Fruit fly (Drosophila melanogaster) whole organism, embryonic: ENCODE data around the gene Or83a.

ENCODE experiments used
- Aef1 ChIP-seq: fragments of 200-800 bp; sonication (Bioruptor generic); IDR thresholded peaks from 3 replicates; pipeline ENCODE4 v1.3.6; 2022; ENCODE audit warnings: missing biosample characterization, missing genetic modification characterization
- Atf6 ChIP-seq: fragments of 200-800 bp; sonication (Bioruptor generic); IDR thresholded peaks from 2 replicates; pipeline ENCODE4 v1.3.6; 2022; ENCODE audit warnings: missing biosample characterization, missing genetic modification characterization
- Blimp-1 ChIP-seq: fragments of 200-800 bp; sonication (Bioruptor generic); optimal IDR thresholded peaks from 3 replicates; lab custom pipeline; 2018; ENCODE audit warnings: missing biosample characterization, missing genetic modification characterization, mild to moderate bottlenecking, moderate library complexity, missing genetic modification reagents
- CG10462 ChIP-seq: fragments of 200-800 bp; sonication (Bioruptor generic); optimal IDR thresholded peaks from 2 replicates; lab custom pipeline; 2016; ENCODE audit warnings: missing biosample characterization, missing genetic modification characterization
- CG11504 ChIP-seq: fragments of 200-800 bp; sonication (Bioruptor generic); optimal IDR thresholded peaks from 3 replicates; lab custom pipeline; 2019; ENCODE audit warnings: missing biosample characterization, mild to moderate bottlenecking, missing genetic modification characterization, moderate library complexity
- CG12071 ChIP-seq: fragments of 200-800 bp; sonication (Bioruptor generic); optimal IDR thresholded peaks from 3 replicates; lab custom pipeline; 2018; ENCODE audit warnings: missing biosample characterization, mild to moderate bottlenecking, missing genetic modification characterization
- CG13296 ChIP-seq: fragments of 200-800 bp; sonication (Bioruptor generic); optimal IDR thresholded peaks from 3 replicates; lab custom pipeline; 2018; ENCODE audit warnings: missing biosample characterization, mild to moderate bottlenecking, missing genetic modification characterization
- CG14667 ChIP-seq: fragments of 200-800 bp; sonication (Bioruptor generic); IDR thresholded peaks from 2 replicates; pipeline ENCODE4 v1.3.6; 2022; ENCODE audit warnings: missing biosample characterization, missing genetic modification characterization
- CG15073 ChIP-seq: fragments of 200-800 bp; sonication (Bioruptor generic); optimal IDR thresholded peaks from 2 replicates; lab custom pipeline; 2016; ENCODE audit warnings: missing biosample characterization, missing genetic modification characterization
- CG1603 ChIP-seq: fragments of 200-800 bp; sonication (Bioruptor generic); optimal IDR thresholded peaks from 2 replicates; lab custom pipeline; 2019; ENCODE audit warnings: missing biosample characterization, mild to moderate bottlenecking, missing genetic modification characterization, moderate library complexity
- CG17359 ChIP-seq: fragments of 200-800 bp; sonication (Bioruptor generic); optimal IDR thresholded peaks from 3 replicates; lab custom pipeline; 2018; ENCODE audit warnings: missing biosample characterization, mild to moderate bottlenecking, missing genetic modification characterization, moderate library complexity
- CG1832 ChIP-seq: fragments of 200-800 bp; sonication (Bioruptor generic); optimal IDR thresholded peaks from 2 replicates; lab custom pipeline; 2017; ENCODE audit warnings: missing biosample characterization, mild to moderate bottlenecking, missing genetic modification characterization, inconsistent platforms
- CG18764 ChIP-seq: fragments of 200-800 bp; sonication (Bioruptor generic); optimal IDR thresholded peaks from 3 replicates; lab custom pipeline; 2016; ENCODE audit warnings: missing biosample characterization, missing genetic modification characterization
- CG2120 ChIP-seq: fragments of 200-800 bp; sonication (Bioruptor generic); optimal IDR thresholded peaks from 3 replicates; lab custom pipeline; 2016; ENCODE audit warnings: missing biosample characterization, missing genetic modification characterization
- CG2875 ChIP-seq: fragments of 200-800 bp; sonication (Bioruptor generic); optimal IDR thresholded peaks from 2 replicates; lab custom pipeline; 2017; ENCODE audit warnings: missing biosample characterization, mild to moderate bottlenecking, missing genetic modification characterization, missing genetic modification reagents
- CG30020 ChIP-seq: fragments of 200-800 bp; optimal IDR thresholded peaks from 2 replicates; lab custom pipeline; 2019; ENCODE audit warnings: missing biosample characterization, mild to moderate bottlenecking, missing genetic modification characterization, moderate library complexity
- CG31388 ChIP-seq: fragments of 200-800 bp; sonication (Bioruptor generic); optimal IDR thresholded peaks from 2 replicates; lab custom pipeline; 2016; ENCODE audit warnings: missing biosample characterization, missing genetic modification characterization
- CG4707 ChIP-seq: fragments of 200-800 bp; sonication (Bioruptor generic); optimal IDR thresholded peaks from 2 replicates; lab custom pipeline; 2018; ENCODE audit warnings: missing biosample characterization, mild to moderate bottlenecking, missing genetic modification characterization, moderate library complexity
- CG4730 ChIP-seq: fragments of 200-800 bp; sonication (Bioruptor generic); IDR thresholded peaks from 2 replicates; pipeline ENCODE4 v1.3.6; 2022; ENCODE audit warnings: missing biosample characterization, missing genetic modification characterization
- CG6765 ChIP-seq: fragments of 200-800 bp; sonication (Bioruptor generic); optimal IDR thresholded peaks from 3 replicates; lab custom pipeline; 2017; ENCODE audit warnings: missing biosample characterization, mild to moderate bottlenecking, missing genetic modification characterization
- CG7271 ChIP-seq: fragments of 200-800 bp; sonication (Bioruptor generic); optimal IDR thresholded peaks from 2 replicates; lab custom pipeline; 2018; ENCODE audit warnings: missing biosample characterization, mild to moderate bottlenecking, missing genetic modification characterization, moderate library complexity
- CG9876 ChIP-seq: fragments of 200-800 bp; sonication (Bioruptor generic); optimal IDR thresholded peaks from 2 replicates; lab custom pipeline; 2016; ENCODE audit warnings: missing biosample characterization, missing genetic modification characterization
- CoRest ChIP-seq: fragments of 200-800 bp; sonication (Bioruptor generic); optimal IDR thresholded peaks from 3 replicates; lab custom pipeline; 2018; ENCODE audit warnings: missing biosample characterization, mild to moderate bottlenecking, missing genetic modification characterization, moderate library complexity
- Dad ChIP-seq: fragments of 200-800 bp; sonication (Bioruptor generic); optimal IDR thresholded peaks from 3 replicates; lab custom pipeline; 2016; ENCODE audit warnings: missing biosample characterization, missing genetic modification characterization
- Drgx ChIP-seq: fragments of 200-800 bp; sonication (Bioruptor generic); IDR thresholded peaks from 2 replicates; pipeline ENCODE4 v1.3.6; 2022; ENCODE audit warnings: missing biosample characterization, missing genetic modification characterization
- Elba2 ChIP-seq: fragments of 200-800 bp; sonication (Bioruptor generic); optimal IDR thresholded peaks from 3 replicates; lab custom pipeline; 2016; ENCODE audit warnings: missing biosample characterization, missing genetic modification characterization
- Ets65A ChIP-seq: fragments of 200-800 bp; sonication (Bioruptor generic); peaks from one replicate; lab custom pipeline; 2016; ENCODE audit warnings: missing biosample characterization, missing genetic modification characterization
- Fer1 ChIP-seq: fragments of 200-800 bp; sonication (Bioruptor generic); optimal IDR thresholded peaks from 2 replicates; lab custom pipeline; 2017; ENCODE audit warnings: missing biosample characterization, mild to moderate bottlenecking, missing genetic modification characterization
- Hr78 ChIP-seq, 2 experiments: fragments of 200-800 bp in 1 of 2; fragments of >200 bp in 1 of 2; sonication (Bioruptor generic) in 1 of 2; optimal IDR thresholded peaks; 2 replicates each; lab custom pipeline; 2017 to 2019; ENCODE audit warnings: missing biosample characterization in 2 of 2, missing genetic modification characterization in 2 of 2, mild to moderate bottlenecking in 1 of 2, moderate library complexity in 1 of 2
- Opbp ChIP-seq: fragments of 200-800 bp; sonication (Bioruptor generic); IDR thresholded peaks from 3 replicates; pipeline ENCODE4 v1.3.6; 2022; ENCODE audit warnings: missing biosample characterization, missing genetic modification characterization; ENCODE audit not compliant: partially characterized antibody
- Sin3A ChIP-seq: fragments of >200 bp; optimal IDR thresholded peaks from 2 replicates; lab custom pipeline; 2018
- TFAM ChIP-seq: fragments of 200-800 bp; sonication (Bioruptor generic); optimal IDR thresholded peaks from 2 replicates; lab custom pipeline; 2017; ENCODE audit warnings: missing biosample characterization, missing genetic modification characterization, inconsistent platforms
- Xbp1 ChIP-seq: fragments of 200-800 bp; sonication (Bioruptor generic); optimal IDR thresholded peaks from 3 replicates; lab custom pipeline; 2016; ENCODE audit warnings: missing biosample characterization, mild to moderate bottlenecking, missing genetic modification characterization
- YL-1 ChIP-seq: fragments of 200-800 bp; sonication (Bioruptor generic); optimal IDR thresholded peaks from 3 replicates; lab custom pipeline; 2017; ENCODE audit warnings: missing biosample characterization, mild to moderate bottlenecking, missing genetic modification characterization
- ab ChIP-seq: fragments of 200-800 bp; sonication (Bioruptor generic); optimal IDR thresholded peaks from 2 replicates; lab custom pipeline; 2016; ENCODE audit warnings: missing biosample characterization, missing genetic modification characterization
- bsh ChIP-seq, 2 experiments: fragments of 200-800 bp; sonication (Bioruptor generic); optimal IDR thresholded peaks; 2 replicates each; lab custom pipeline; 2017 to 2018; ENCODE audit warnings: mild to moderate bottlenecking in 2 of 2, missing biosample characterization in 2 of 2, missing genetic modification characterization in 2 of 2, moderate library complexity in 1 of 2
- corto ChIP-seq: fragments of 200-800 bp; sonication (Bioruptor generic); optimal IDR thresholded peaks from 2 replicates; lab custom pipeline; 2016; ENCODE audit warnings: missing biosample characterization, mild to moderate bottlenecking, missing genetic modification characterization, moderate library complexity
- dimm ChIP-seq: fragments of 200-800 bp; sonication (Bioruptor generic); IDR thresholded peaks from 2 replicates; pipeline ENCODE4 v1.3.6; 2022; ENCODE audit warnings: missing biosample characterization, missing genetic modification characterization
- dpn ChIP-seq, 2 experiments: fragments of 200-800 bp; sonication (Bioruptor generic); optimal IDR thresholded peaks; 3 replicates each; lab custom pipeline; 2016; ENCODE audit warnings: missing biosample characterization in 2 of 2, missing genetic modification characterization in 2 of 2
- klu ChIP-seq: fragments of 200-800 bp; sonication (Bioruptor generic); IDR thresholded peaks from 2 replicates; pipeline ENCODE4 v1.3.6; 2022; ENCODE audit warnings: missing biosample characterization, missing genetic modification characterization
- knrl ChIP-seq: fragments of 200-800 bp; sonication (Bioruptor generic); IDR thresholded peaks from 3 replicates; pipeline ENCODE4 v1.3.6; 2022; ENCODE audit warnings: missing biosample characterization, missing genetic modification characterization; ENCODE audit not compliant: partially characterized antibody
- onecut ChIP-seq: fragments of 200-800 bp; sonication (Bioruptor generic); IDR thresholded peaks from 2 replicates; pipeline ENCODE4 v1.3.6; 2022; ENCODE audit warnings: missing biosample characterization, missing genetic modification characterization
- pb ChIP-seq: fragments of 200-800 bp; sonication (Bioruptor generic); optimal IDR thresholded peaks from 3 replicates; lab custom pipeline; 2016; ENCODE audit warnings: missing biosample characterization, missing genetic modification characterization
- peb ChIP-seq: fragments of 200-800 bp; sonication (Bioruptor generic); IDR thresholded peaks from 2 replicates; pipeline ENCODE4 v1.3.6; 2022; ENCODE audit warnings: missing biosample characterization, missing genetic modification characterization
- psq ChIP-seq: fragments of 200-800 bp; sonication (Bioruptor generic); optimal IDR thresholded peaks from 2 replicates; lab custom pipeline; 2017; ENCODE audit warnings: missing biosample characterization, missing genetic modification characterization
- sd ChIP-seq: fragments of 200-800 bp; sonication (Bioruptor generic); optimal IDR thresholded peaks from 3 replicates; lab custom pipeline; 2018; ENCODE audit warnings: missing biosample characterization, mild to moderate bottlenecking, missing genetic modification characterization, moderate library complexity
- ssp ChIP-seq: fragments of 200-800 bp; sonication (Bioruptor generic); IDR thresholded peaks from 2 replicates; pipeline ENCODE4 v1.3.6; 2022; ENCODE audit warnings: missing biosample characterization, missing genetic modification characterization
- stwl ChIP-seq: fragments of 200-800 bp; sonication (Bioruptor generic); optimal IDR thresholded peaks from 3 replicates; lab custom pipeline; 2018; ENCODE audit warnings: missing biosample characterization, mild to moderate bottlenecking, missing genetic modification characterization, moderate library complexity
- vnd ChIP-seq: fragments of 200-800 bp; sonication (Bioruptor generic); IDR thresholded peaks from 3 replicates; pipeline ENCODE4 v1.3.6; 2022; ENCODE audit warnings: missing biosample characterization, missing genetic modification characterization; ENCODE audit not compliant: partially characterized antibody
- vvl ChIP-seq: fragments of 200-800 bp; sonication (Bioruptor generic); IDR thresholded peaks from 2 replicates; pipeline ENCODE4 v1.3.6; 2022; ENCODE audit warnings: missing biosample characterization, missing genetic modification characterization
- zen ChIP-seq: fragments of 200-800 bp; sonication (Bioruptor generic); optimal IDR thresholded peaks from 3 replicates; lab custom pipeline; 2018; ENCODE audit warnings: missing biosample characterization, mild to moderate bottlenecking, missing genetic modification characterization, moderate library complexity

Gene Or83a

DNA sequence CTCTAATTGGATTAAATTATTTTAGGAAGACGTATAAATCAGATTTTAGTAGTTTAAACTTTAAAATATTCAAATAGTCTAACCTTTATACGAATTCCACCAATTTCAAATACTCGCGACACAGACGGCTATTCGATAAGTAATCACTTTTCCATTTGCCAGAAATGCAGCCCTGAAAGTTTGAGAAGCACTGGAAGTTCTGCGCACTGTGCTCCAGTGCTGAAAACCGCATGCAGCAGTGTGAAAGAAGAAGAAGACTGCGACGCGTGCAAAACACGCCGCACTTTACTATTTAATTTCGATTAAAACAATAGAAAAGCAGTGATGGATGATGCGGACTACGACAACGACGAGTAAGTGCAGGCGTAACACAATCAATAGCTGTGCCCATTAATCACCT, 27.4 kb downstream of the Or83a start, which contains the start of gene Polr2F (continued):
- peak; percentile 63 for TF ChIP-seq Drgx (GFP tag; lab: Robert Waterston, UW)
- TF ChIP-seq psq (GFP tag; lab: Kevin White, UChicago) = peak; percentile 54
- TF ChIP-seq knrl (GFP tag; lab: Robert Waterston, UW) = peak; percentile 51; the same call in 2 of the 3 replicates
- TF ChIP-seq Opbp (GFP tag; lab: Robert Waterston, UW) = peak; percentile 80
- peak; percentile 66 for TF ChIP-seq CG6765 (GFP tag; lab: Kevin White, UChicago)
- TF ChIP-seq CG9876 (GFP tag; lab: Kevin White, UChicago) = peak; percentile 93
- TF ChIP-seq Blimp-1 = peak; percentile 51
- TF ChIP-seq Fer1 = peak; percentile 79
- TF ChIP-seq Ets65A (GFP tag; lab: Kevin White, UChicago) = peak; percentile 100
- peak; percentile 86 for TF ChIP-seq pb (GFP tag; lab: Kevin White, UChicago)
- TF ChIP-seq dpn (GFP tag; optimal IDR thresholded peaks at IDR 0.05; lab: Kevin White, UChicago) = peak; percentile 93 to 95
- peak; percentile 63 for TF ChIP-seq ab (GFP tag; lab: Kevin White, UChicago)
- TF ChIP-seq Sin3A (lab: Kevin White, UChicago) = peak; percentile 55
- TF ChIP-seq sd (tag; lab: Kevin White, UChicago) = no peak
- TF ChIP-seq Dad (GFP tag; lab: Kevin White, UChicago) = peak; percentile 93
- TF ChIP-seq CG1603 (tag; lab: Kevin White, UChicago) = peak; percentile 90
- TF ChIP-seq klu (GFP tag; lab: Robert Waterston, UW) = peak; percentile 71
- peak in 1 of 2 experiments; percentile 58 for TF ChIP-seq bsh (GFP tag; optimal IDR thresholded peaks at IDR 0.05; lab: Kevin White, UChicago)
- peak; percentile 81 for TF ChIP-seq CoRest (tag; lab: Kevin White, UChicago)
- no peak for TF ChIP-seq CG1832 (GFP tag; lab: Kevin White, UChicago)
- TF ChIP-seq CG11504 (tag; lab: Kevin White, UChicago) = no peak
- peak; percentile 64 for TF ChIP-seq CG10462 (GFP tag; lab: Kevin White, UChicago)
- TF ChIP-seq YL-1 (GFP tag; lab: Kevin White, UChicago) = peak; percentile 93
- TF ChIP-seq vvl = peak; percentile 87
- no peak for TF ChIP-seq vnd (GFP tag; lab: Robert Waterston, UW)
- 0 out of 2 replicates have a peak, but pooled peaks have one; percentile 19 for TF ChIP-seq peb (GFP tag; lab: Robert Waterston, UW)
- TF ChIP-seq TFAM (GFP tag; lab: Kevin White, UChicago) = no peak
- TF ChIP-seq CG12071 = peak; percentile 54
- peak; percentile 53 for TF ChIP-seq CG4730 (GFP tag; lab: Robert Waterston, UW)
- peak; percentile 67 for TF ChIP-seq CG13296
- TF ChIP-seq CG2120 (GFP tag; lab: Kevin White, UChicago) = peak; percentile 97
- TF ChIP-seq corto = no peak
- TF ChIP-seq CG30020 (tag; lab: Kevin White, UChicago) = peak; percentile 62
- peak; percentile 74 for TF ChIP-seq CG14667 (GFP tag; lab: Robert Waterston, UW)
- TF ChIP-seq Atf6 = peak; percentile 70
- TF ChIP-seq CG4707 (GFP tag; lab: Kevin White, UChicago) = peak; percentile 42
- TF ChIP-seq CG31388 (GFP tag; lab: Kevin White, UChicago) = peak; percentile 60
- peak; percentile 67 for TF ChIP-seq ssp (GFP tag; lab: Robert Waterston, UW)
- TF ChIP-seq CG18764 (GFP tag; lab: Kevin White, UChicago) = peak; percentile 80
- peak; percentile 57 for TF ChIP-seq onecut (GFP tag; lab: Robert Waterston, UW)
- TF ChIP-seq CG7271 (tag; lab: Kevin White, UChicago) = no peak
- peak; percentile 61 for TF ChIP-seq Aef1
- no peak for TF ChIP-seq CG2875 (GFP tag; lab: Kevin White, UChicago)
- TF ChIP-seq Hr78 (GFP tag; optimal IDR thresholded peaks at IDR 0.05; lab: Kevin White, UChicago) = no peak
- TF ChIP-seq CG17359 (tag; lab: Kevin White, UChicago) = peak; percentile 71
- TF ChIP-seq Elba2 (GFP tag; lab: Kevin White, UChicago) = peak; percentile 68
- no peak for TF ChIP-seq dimm (GFP tag; lab: Robert Waterston, UW)
- no peak for TF ChIP-seq CG15073 (GFP tag; lab: Kevin White, UChicago)
- peak; percentile 94 for TF ChIP-seq stwl (tag; lab: Kevin White, UChicago)
- peak; percentile 80 for TF ChIP-seq zen
- peak; percentile 93 for TF ChIP-seq Xbp1 (GFP tag; lab: Kevin White, UChicago)
